Fruit fly (Drosophila melanogaster) whole organism, pupa: Measurements from ENCODE around the gene CG4520.

ENCODE experiments used
- CG9948 ChIP-seq: fragments of 200-800 bp; sonication (Bioruptor generic); optimal IDR thresholded peaks from 2 replicates; lab custom pipeline; 2018; ENCODE audit warnings: missing biosample characterization, mild to moderate bottlenecking, missing genetic modification characterization, moderate library complexity
- Pif1A ChIP-seq: fragments of 200-800 bp; sonication (Bioruptor generic); optimal IDR thresholded peaks from 3 replicates; lab custom pipeline; 2016; ENCODE audit warnings: missing biosample characterization, missing genetic modification characterization
- Pif1B ChIP-seq: fragments of 200-800 bp; sonication (Bioruptor generic); optimal IDR thresholded peaks from 3 replicates; lab custom pipeline; 2016; ENCODE audit warnings: missing biosample characterization, missing genetic modification characterization
- Snoo ChIP-seq: fragments of 200-800 bp; sonication (Bioruptor generic); optimal IDR thresholded peaks from 3 replicates; lab custom pipeline; 2017; ENCODE audit warnings: missing biosample characterization, mild to moderate bottlenecking, missing genetic modification characterization, inconsistent platforms
- rn ChIP-seq: fragments of 200-800 bp; sonication (Bioruptor generic); IDR thresholded peaks from 2 replicates; pipeline ENCODE4 v1.3.6; 2022; ENCODE audit warnings: missing biosample characterization, missing genetic modification characterization

DNA sequence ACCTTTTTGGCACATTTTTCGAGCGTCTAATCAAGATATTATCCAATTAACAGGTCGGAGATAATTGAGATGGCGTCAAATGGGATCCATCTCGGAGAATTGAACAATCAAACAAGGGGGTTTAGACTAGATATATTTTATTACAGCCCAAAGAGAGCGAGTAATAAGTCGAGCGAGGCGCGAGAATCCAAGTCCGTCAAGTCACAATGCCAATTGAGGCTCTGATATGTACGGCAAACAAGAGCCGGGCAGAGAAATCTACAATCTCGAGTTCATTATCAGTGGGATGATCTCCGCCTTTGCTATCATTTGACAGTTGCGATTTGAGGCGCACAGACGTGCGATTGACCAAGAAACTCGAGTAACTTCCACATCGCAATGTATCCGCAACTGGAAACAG is 40.1 kb upstream of the CG4520 start, which contains the start of gene CG5404:
- no peak for TF ChIP-seq rn (GFP tag; lab: Robert Waterston, UW)
- TF ChIP-seq Pif1A: no peak
- TF ChIP-seq Pif1B: no peak
- no peak for TF ChIP-seq CG9948
- TF ChIP-seq Snoo (tag; lab: Kevin White, UChicago): no peak
